Worm (Caenorhabditis elegans): ENCODE data around the gene F45C12.17.

F45C12.17 gene

ce11 chrII:1709959-1710358 lies 16.0 kb upstream of the F45C12.17 start, which contains the start of gene fbxa-184:
Gene fbxa-184 (plus strand): TSS chrII:1710259.
- TF ChIP-seq ceh-2 (tag; optimal IDR thresholded peaks at IDR 0.05) (no peak), C38D4.7 (GFP tag; optimal IDR thresholded peaks at IDR 0.05) (no peak), nhr-232 (tag; optimal IDR thresholded peaks at IDR 0.05) (no peak), ceh-45 (GFP tag; IDR thresholded peaks at IDR 0.05) (no peak), ceh-34 (tag; optimal IDR thresholded peaks at IDR 0.05) (no peak), npax-4 (tag; optimal IDR thresholded peaks at IDR 0.05) (no peak), Y22D7AL.16 (tag; optimal IDR thresholded peaks at IDR 0.05) (no peak), F13H6.1 (tag; optimal IDR thresholded peaks at IDR 0.05) (no peak), hlh-30 (tag; optimal IDR thresholded peaks at IDR 0.05; ENCODE audit: insufficient read depth) (no peak), elt-2 (tag; optimal IDR thresholded peaks at IDR 0.05) (no peak)

ce11 chrII:1712938-1713337 lies 13.0 kb upstream of the F45C12.17 start, which contains the start of gene btb-7:
Gene btb-7 (plus strand): TSS chrII:1713238.
- no peak for TF ChIP-seq ceh-18 (tag; optimal IDR thresholded peaks at IDR 0.05)
- no peak for TF ChIP-seq dmd-4 (tag; optimal IDR thresholded peaks at IDR 0.05; ENCODE audit: borderline replicate concordance)
- TF ChIP-seq C38D4.7 (GFP tag; optimal IDR thresholded peaks at IDR 0.05): no peak
- no peak for TF ChIP-seq ztf-16 (tag; optimal IDR thresholded peaks at IDR 0.05)
- no peak for TF ChIP-seq ceh-24 (tag; optimal IDR thresholded peaks at IDR 0.05)
- no peak for TF ChIP-seq ceh-31 (tag; optimal IDR thresholded peaks at IDR 0.05)
- TF ChIP-seq ahr-1 (tag; optimal IDR thresholded peaks at IDR 0.05): no peak
- TF ChIP-seq unc-42 (tag; optimal IDR thresholded peaks at IDR 0.05): no peak
- no peak for TF ChIP-seq ets-4 (tag; optimal IDR thresholded peaks at IDR 0.05)

ce11 chrII:1714772-1715353 lies 11.0 kb upstream of the F45C12.17 start, which contains the start of gene btb-6:
Gene btb-6 (plus strand): TSS chrII:1715303.
- no peak for TF ChIP-seq ref-2 (tag; optimal IDR thresholded peaks at IDR 0.05)
- TF ChIP-seq pqm-1 (tag; optimal IDR thresholded peaks at IDR 0.05): no peak
- TF ChIP-seq C08G9.2 (tag; optimal IDR thresholded peaks at IDR 0.05): no peak
- TF ChIP-seq pros-1 (tag; optimal IDR thresholded peaks at IDR 0.05): no peak
- no peak for TF ChIP-seq hlh-13 (GFP tag; optimal IDR thresholded peaks at IDR 0.05)
- no peak for TF ChIP-seq unc-42 (tag; optimal IDR thresholded peaks at IDR 0.05)
- TF ChIP-seq nhr-232 (tag; optimal IDR thresholded peaks at IDR 0.05): no peak
- TF ChIP-seq dve-1 (tag; optimal IDR thresholded peaks at IDR 0.05): no peak
- TF ChIP-seq tbx-7 (tag; optimal IDR thresholded peaks at IDR 0.05): no peak
- TF ChIP-seq ceh-18 (tag; optimal IDR thresholded peaks at IDR 0.05): no peak
- no peak for TF ChIP-seq pax-1 (tag; optimal IDR thresholded peaks at IDR 0.05)
- TF ChIP-seq ceh-14 (tag; optimal IDR thresholded peaks at IDR 0.05): no peak
- no peak for TF ChIP-seq rnt-1 (tag; optimal IDR thresholded peaks at IDR 0.05)
- TF ChIP-seq fax-1 (tag; optimal IDR thresholded peaks at IDR 0.05): no peak
- TF ChIP-seq tbx-2 (tag; optimal IDR thresholded peaks at IDR 0.05): no peak
- no peak for TF ChIP-seq ama-1 (optimal IDR thresholded peaks at IDR 0.05)
- TF ChIP-seq sdc-2 (tag; optimal IDR thresholded peaks at IDR 0.05): no peak
- TF ChIP-seq che-1 (tag; optimal IDR thresholded peaks at IDR 0.05): no peak
- no peak for TF ChIP-seq C38D4.7 (GFP tag; optimal IDR thresholded peaks at IDR 0.05)

ce11 chrII:1719153-1719552 lies 6.8 kb upstream of the F45C12.17 start, which contains the start of gene fbxb-48:
Gene fbxb-48 (minus strand): TSS chrII:1719253.
- TF ChIP-seq ama-1 (optimal IDR thresholded peaks at IDR 0.05) (no peak), ceh-14 (tag; optimal IDR thresholded peaks at IDR 0.05) (no peak), C08G9.2 (tag; optimal IDR thresholded peaks at IDR 0.05) (no peak), pax-1 (tag; optimal IDR thresholded peaks at IDR 0.05) (no peak), pat-9 (tag; optimal IDR thresholded peaks at IDR 0.05) (no peak), K02D7.2 (tag; optimal IDR thresholded peaks at IDR 0.05) (no peak), ceh-18 (tag; optimal IDR thresholded peaks at IDR 0.05) (no peak), sox-2 (GFP tag; IDR thresholded peaks at IDR 0.05) (no peak), hlh-8 (tag; optimal IDR thresholded peaks at IDR 0.05) (no peak), ceh-34 (tag; optimal IDR thresholded peaks at IDR 0.05) (no peak), ceh-30 (tag; optimal IDR thresholded peaks at IDR 0.05) (no peak), ets-4 (tag; optimal IDR thresholded peaks at IDR 0.05) (no peak), F13H6.1 (tag; optimal IDR thresholded peaks at IDR 0.05) (no peak), hlh-13 (GFP tag; optimal IDR thresholded peaks at IDR 0.05) (no peak)

All from whole organism, late embryonic.